Worm (Caenorhabditis elegans) whole organism, midembryonic: ENCODE measurements around the gene Y43D4A.1.

ENCODE experiments used
- T22C8.4 ChIP-seq: fragments of 200-800 bp; sonication (Bioruptor generic); IDR thresholded peaks from 2 replicates; pipeline ENCODE4 v1.3.6; 2022; ENCODE audit warnings: missing genetic modification characterization, missing compliant biosample characterization
- flt-1 ChIP-seq: fragments of 200-800 bp; sonication (Bioruptor generic); IDR thresholded peaks from 2 replicates; pipeline ENCODE4 v1.3.6; 2022; ENCODE audit warnings: missing genetic modification characterization, missing compliant biosample characterization
- med-1 ChIP-seq: sonication (generic microtip); optimal IDR thresholded peaks from 2 replicates; lab custom pipeline; 2017; ENCODE audit warnings: missing genetic modification characterization, mild to moderate bottlenecking, missing compliant biosample characterization, antibody characterized with exemption, missing genetic modification reagents; ENCODE audit not compliant: insufficient read depth

DNA sequence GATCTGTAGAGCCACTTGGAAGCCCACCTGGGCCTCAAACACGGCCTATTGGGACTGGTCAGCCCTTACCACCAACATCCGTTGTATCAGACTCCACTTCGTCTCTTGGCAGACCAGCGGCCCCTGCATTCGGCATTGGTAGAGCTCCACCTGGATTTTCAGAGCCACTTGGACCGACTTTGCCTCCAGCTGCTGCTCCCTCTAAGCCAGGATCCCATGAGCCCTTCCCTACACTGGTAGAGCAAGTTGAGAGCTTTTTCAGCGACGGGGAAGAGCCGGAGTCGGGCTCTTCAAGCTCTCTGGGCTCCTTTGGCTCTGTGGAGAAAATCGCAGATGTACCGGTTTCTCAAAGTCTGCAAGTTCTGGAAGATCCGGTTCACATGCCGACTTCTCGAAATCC is 35.0 kb downstream of the Y43D4A.1 start:
- no peak for TF ChIP-seq med-1
- TF ChIP-seq flt-1 (GFP tag; lab: Robert Waterston, UW) = no peak
- no peak for TF ChIP-seq T22C8.4
